Worm (Caenorhabditis elegans) whole organism, mixed stage, embryonic: ENCODE results near the gene ilys-4.

Experiments used
- M03D4.4 ChIP-seq: sonication (generic microtip); optimal IDR thresholded peaks from 2 replicates; lab custom pipeline; 2017; ENCODE audit warnings: mild to moderate bottlenecking, missing genetic modification characterization, missing compliant biosample characterization
- bed-3 ChIP-seq: fragments of 200-800 bp; sonication (Bioruptor generic); optimal IDR thresholded peaks from 3 replicates; lab custom pipeline; 2018; ENCODE audit warnings: mild to moderate bottlenecking, missing genetic modification characterization, moderate library complexity, missing compliant biosample characterization
- blmp-1 ChIP-seq: fragments of 150-350 bp; optimal IDR thresholded peaks from 2 replicates; lab custom pipeline; 2014; ENCODE audit warnings: missing biosample characterization, missing genetic modification characterization
- ceh-39 ChIP-seq: fragments of 150-350 bp; optimal IDR thresholded peaks from 2 replicates; lab custom pipeline; 2014; ENCODE audit warnings: missing biosample characterization, missing genetic modification characterization
- ceh-43 ChIP-seq: fragments of 200-800 bp; sonication (Bioruptor generic); optimal IDR thresholded peaks from 2 replicates; lab custom pipeline; 2018; ENCODE audit warnings: mild to moderate bottlenecking, missing genetic modification characterization, moderate library complexity, missing compliant biosample characterization
- ceh-83 ChIP-seq: fragments of 200-800 bp; sonication (Bioruptor generic); optimal IDR thresholded peaks from 2 replicates; lab custom pipeline; 2018; ENCODE audit warnings: mild to moderate bottlenecking, missing genetic modification characterization, missing compliant biosample characterization
- ces-1 ChIP-seq: fragments of 150-350 bp; optimal IDR thresholded peaks from 2 replicates; lab custom pipeline; 2014; ENCODE audit warnings: missing biosample characterization, missing genetic modification reagents, missing genetic modification characterization
- drap-1 ChIP-seq: fragments of 200-800 bp; sonication (Bioruptor generic); optimal IDR thresholded peaks from 3 replicates; lab custom pipeline; 2018; ENCODE audit warnings: mild to moderate bottlenecking, missing genetic modification characterization, missing compliant biosample characterization
- elt-1 ChIP-seq: sonication (generic microtip); optimal IDR thresholded peaks from 2 replicates; lab custom pipeline; 2017; ENCODE audit warnings: missing genetic modification characterization, mild to moderate bottlenecking, missing compliant biosample characterization, antibody characterized with exemption, moderate library complexity, borderline replicate concordance; ENCODE audit not compliant: insufficient read depth
- elt-3 ChIP-seq: fragments of 150-350 bp; optimal IDR thresholded peaks from 2 replicates; lab custom pipeline; 2014; ENCODE audit warnings: missing biosample characterization, missing genetic modification characterization
- ham-2 ChIP-seq: fragments of 200-800 bp; sonication (Bioruptor generic); optimal IDR thresholded peaks from 2 replicates; lab custom pipeline; 2018; ENCODE audit warnings: mild to moderate bottlenecking, missing genetic modification characterization, missing compliant biosample characterization
- hlh-1 ChIP-seq: fragments of 150-350 bp; optimal IDR thresholded peaks from 2 replicates; lab custom pipeline; 2014; ENCODE audit warnings: missing biosample characterization, missing genetic modification reagents, missing genetic modification characterization
- lin-13 ChIP-seq: fragments of 150-350 bp; optimal IDR thresholded peaks from 2 replicates; lab custom pipeline; 2014; ENCODE audit warnings: missing biosample characterization, missing genetic modification characterization
- lin-32 ChIP-seq: fragments of 200-800 bp; sonication (Bioruptor generic); optimal IDR thresholded peaks from 2 replicates; lab custom pipeline; 2018; ENCODE audit warnings: mild to moderate bottlenecking, missing genetic modification characterization, missing compliant biosample characterization
- lsy-2 ChIP-seq: fragments of 150-350 bp; optimal IDR thresholded peaks from 2 replicates; lab custom pipeline; 2014; ENCODE audit warnings: missing biosample characterization, missing genetic modification characterization
- mab-5 ChIP-seq: fragments of 150-350 bp; optimal IDR thresholded peaks from 2 replicates; lab custom pipeline; 2014; ENCODE audit warnings: missing biosample characterization, missing genetic modification characterization
- mep-1 ChIP-seq: fragments of 150-350 bp; optimal IDR thresholded peaks from 2 replicates; lab custom pipeline; 2017; ENCODE audit warnings: missing biosample characterization, missing genetic modification reagents, missing genetic modification characterization, inconsistent platforms
- mls-2 ChIP-seq: sonication (generic microtip); optimal IDR thresholded peaks from 2 replicates; lab custom pipeline; 2016; ENCODE audit warnings: mild to moderate bottlenecking, missing genetic modification characterization, moderate library complexity, missing compliant biosample characterization
- nhr-12 ChIP-seq: fragments of 150-350 bp; optimal IDR thresholded peaks from 2 replicates; lab custom pipeline; 2014; ENCODE audit warnings: missing biosample characterization, missing genetic modification characterization
- nhr-2 ChIP-seq: fragments of 150-350 bp; optimal IDR thresholded peaks from 2 replicates; lab custom pipeline; 2014; ENCODE audit warnings: missing biosample characterization, missing genetic modification characterization
- nhr-237 ChIP-seq: fragments of 150-350 bp; optimal IDR thresholded peaks from 2 replicates; lab custom pipeline; 2014; ENCODE audit warnings: missing biosample characterization, missing genetic modification characterization
- nhr-28 ChIP-seq: fragments of 150-350 bp; optimal IDR thresholded peaks from 2 replicates; lab custom pipeline; 2014; ENCODE audit warnings: missing biosample characterization, missing genetic modification characterization
- nhr-76 ChIP-seq: sonication (generic microtip); optimal IDR thresholded peaks from 2 replicates; lab custom pipeline; 2017; ENCODE audit warnings: missing biosample characterization, missing genetic modification characterization
- pha-4 ChIP-seq: fragments of 150-350 bp; optimal IDR thresholded peaks from 2 replicates; lab custom pipeline; 2018; ENCODE audit warnings: missing biosample characterization, missing genetic modification reagents, missing genetic modification characterization
- sem-2 ChIP-seq: fragments of 200-800 bp; sonication (Bioruptor generic); optimal IDR thresholded peaks from 2 replicates; lab custom pipeline; 2018; ENCODE audit warnings: mild to moderate bottlenecking, missing genetic modification characterization, missing compliant biosample characterization
- snpc-4 ChIP-seq: fragments of 150-350 bp; optimal IDR thresholded peaks from 2 replicates; lab custom pipeline; 2014; ENCODE audit warnings: missing biosample characterization, missing genetic modification characterization
- sptf-1 ChIP-seq: sonication (generic microtip); optimal IDR thresholded peaks from 2 replicates; lab custom pipeline; 2017; ENCODE audit warnings: mild to moderate bottlenecking, missing genetic modification characterization, moderate library complexity, missing compliant biosample characterization
- tbx-8 ChIP-seq: fragments of 200-800 bp; sonication (Bioruptor generic); optimal IDR thresholded peaks from 2 replicates; lab custom pipeline; 2018; ENCODE audit warnings: mild to moderate bottlenecking, missing genetic modification characterization, moderate library complexity, missing compliant biosample characterization
- unc-120 ChIP-seq: sonication (generic microtip); optimal IDR thresholded peaks from 2 replicates; lab custom pipeline; 2017; ENCODE audit warnings: missing genetic modification characterization, missing compliant biosample characterization; ENCODE audit not compliant: poor library complexity, severe bottlenecking
- unc-39 ChIP-seq: fragments of 150-350 bp; optimal IDR thresholded peaks from 2 replicates; lab custom pipeline; 2014; ENCODE audit warnings: missing biosample characterization, missing genetic modification characterization
- unc-62 ChIP-seq: fragments of 150-350 bp; optimal IDR thresholded peaks from 2 replicates; lab custom pipeline; 2014; ENCODE audit warnings: missing biosample characterization, missing genetic modification reagents, missing genetic modification characterization
- zip-8 ChIP-seq: fragments of 150-350 bp; optimal IDR thresholded peaks from 2 replicates; lab custom pipeline; 2014; ENCODE audit warnings: missing biosample characterization, missing genetic modification characterization
- ztf-11 ChIP-seq: fragments of 150-350 bp; optimal IDR thresholded peaks from 2 replicates; lab custom pipeline; 2014; ENCODE audit warnings: missing biosample characterization, missing genetic modification characterization

The ilys-4 gene

DNA sequence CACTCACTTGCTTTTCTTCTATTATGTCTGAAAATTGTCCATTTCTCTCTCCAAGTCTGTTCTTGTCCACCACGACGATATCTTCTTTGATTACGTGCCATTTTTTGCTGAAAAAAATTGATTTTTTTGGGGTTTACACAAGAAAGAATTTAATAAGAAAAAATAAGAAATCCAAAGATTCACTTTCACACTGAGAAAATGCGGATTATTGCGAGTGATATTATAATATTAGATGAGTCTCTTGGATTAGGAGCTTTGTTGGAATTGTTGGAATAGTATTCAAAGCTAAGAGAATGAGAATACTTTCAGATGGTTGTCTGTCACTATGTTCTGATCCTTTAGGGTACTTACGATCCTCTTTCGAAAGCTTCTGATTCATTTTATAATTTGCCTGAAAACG lies 41.5 kb upstream of the ilys-4 start, which contains the start of gene F20D12.7:
TSS of gene F20D12.7 (minus strand) at position 101 of the 400 bp plus-strand sequence.
- no peak for TF ChIP-seq tbx-8 (GFP tag; lab: Kevin White, UChicago)
- no peak for TF ChIP-seq unc-62 (GFP tag; lab: Kevin White, UChicago)
- no peak for TF ChIP-seq unc-39 (tag; lab: Kevin White, UChicago)
- TF ChIP-seq mab-5 (tag; lab: Kevin White, UChicago), result no peak
- no peak for TF ChIP-seq elt-3
- no peak for TF ChIP-seq lin-13
- no peak for TF ChIP-seq lsy-2
- no peak for TF ChIP-seq elt-1 (tag; lab: Kevin White, UChicago)
- no peak for TF ChIP-seq nhr-76 (tag; lab: Kevin White, UChicago)
- TF ChIP-seq nhr-12 (tag; lab: Kevin White, UChicago), result no peak
- no peak for TF ChIP-seq mls-2
- TF ChIP-seq, all 35 proteins: peak for 0

DNA sequence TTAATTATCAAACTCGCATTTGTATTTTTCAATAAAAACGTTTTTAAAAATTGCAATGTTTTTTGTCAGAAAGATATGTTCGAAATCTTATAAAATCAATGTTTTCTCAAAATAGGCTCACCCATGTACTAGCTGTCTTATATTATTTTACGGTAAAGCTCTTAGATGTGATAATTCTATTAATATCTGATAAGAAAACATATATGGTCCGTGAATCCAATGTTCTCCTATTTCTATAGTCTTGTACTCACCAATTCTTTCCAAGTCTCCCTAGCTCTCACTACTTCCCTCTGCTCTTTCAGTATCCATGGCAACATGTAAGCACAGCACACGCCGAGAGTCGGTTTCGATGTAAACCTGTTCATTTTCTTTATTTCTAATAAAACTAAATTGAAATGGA lies 36.4 kb upstream of the ilys-4 start, which contains the start of gene bbs-2:
TSS of gene bbs-2 (plus strand) at position 301 of the 400 bp plus-strand sequence.
- TF ChIP-seq snpc-4 (tag; lab: Kevin White, UChicago) (no peak), nhr-2 (tag; lab: Kevin White, UChicago) (no peak), nhr-28 (tag; lab: Kevin White, UChicago) (no peak), ztf-11 (tag; lab: Kevin White, UChicago) (no peak), nhr-76 (tag; lab: Kevin White, UChicago) (no peak), ces-1 (GFP tag; lab: Kevin White, UChicago) (no peak), elt-1 (tag; lab: Kevin White, UChicago) (no peak), M03D4.4 (tag; lab: Kevin White, UChicago) (no peak), bed-3 (GFP tag; lab: Kevin White, UChicago) (no peak), hlh-1 (tag; lab: Kevin White, UChicago) (no peak)

DNA sequence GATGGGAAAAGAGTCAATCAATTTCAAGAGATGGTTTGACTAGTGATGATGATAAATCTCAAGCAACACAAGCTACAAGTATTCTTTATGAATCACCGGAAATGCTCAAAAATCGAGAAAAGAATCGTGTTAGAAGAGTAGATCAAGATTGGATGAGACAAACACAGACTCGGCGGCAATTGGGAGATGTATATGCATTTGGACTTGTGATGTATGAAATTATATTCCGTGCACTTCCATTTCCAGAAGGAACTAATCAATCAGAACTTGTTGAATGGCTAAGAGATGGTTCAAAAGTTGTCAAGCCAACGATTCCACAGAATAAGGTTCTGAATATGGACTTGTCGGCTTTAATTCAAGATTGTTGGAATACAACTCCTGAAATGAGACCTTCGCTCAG lies 34.5 kb upstream of the ilys-4 start:
- no peak for TF ChIP-seq elt-3
- TF ChIP-seq drap-1 (GFP tag; lab: Kevin White, UChicago), result no peak
- TF ChIP-seq ceh-39 (tag; lab: Kevin White, UChicago), result no peak
- TF ChIP-seq nhr-28 (tag; lab: Kevin White, UChicago), result no peak
- TF ChIP-seq lin-13, result no peak

DNA sequence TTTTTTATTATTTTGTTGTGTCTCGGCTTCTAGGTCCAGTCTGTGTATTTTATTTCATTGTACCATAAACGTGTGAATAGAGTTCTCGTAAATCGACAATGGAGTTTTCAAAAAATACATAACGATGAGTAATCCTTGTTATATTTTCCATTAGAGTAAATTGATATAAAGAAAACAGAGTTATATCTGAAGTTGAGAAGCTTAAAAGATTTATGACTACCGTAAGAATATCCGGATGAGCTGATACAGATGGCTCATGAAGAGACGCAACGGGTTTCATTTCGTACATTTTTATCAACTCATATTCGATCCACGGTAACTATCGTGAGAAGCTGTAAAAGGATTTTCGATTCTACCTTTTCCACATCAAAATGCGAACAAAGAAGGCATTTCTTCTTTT lies 30.5 kb upstream of the ilys-4 start, which contains the start of gene gcy-8:
TSS of gene gcy-8 (plus strand) at position 301 of the 400 bp plus-strand sequence.
- no peak for TF ChIP-seq mls-2
- TF ChIP-seq ceh-43 (GFP tag; lab: Kevin White, UChicago), result no peak
- TF ChIP-seq unc-39 (tag; lab: Kevin White, UChicago), result no peak
- no peak for TF ChIP-seq unc-62 (GFP tag; lab: Kevin White, UChicago)
- no peak for TF ChIP-seq ztf-11 (tag; lab: Kevin White, UChicago)
- TF ChIP-seq elt-3, result no peak
- TF ChIP-seq sem-2 (GFP tag; lab: Kevin White, UChicago), result no peak
- TF ChIP-seq blmp-1, result no peak
- no peak for TF ChIP-seq nhr-28 (tag; lab: Kevin White, UChicago)
- no peak for TF ChIP-seq nhr-76 (tag; lab: Kevin White, UChicago)
- TF ChIP-seq unc-120, result no peak
- no peak for TF ChIP-seq mep-1 (tag; lab: Kevin White, UChicago)
- no peak for TF ChIP-seq pha-4 (tag; lab: Kevin White, UChicago)
- TF ChIP-seq lin-32 (GFP tag; lab: Kevin White, UChicago), result no peak
- TF ChIP-seq, all 35 proteins: peak for 0

DNA sequence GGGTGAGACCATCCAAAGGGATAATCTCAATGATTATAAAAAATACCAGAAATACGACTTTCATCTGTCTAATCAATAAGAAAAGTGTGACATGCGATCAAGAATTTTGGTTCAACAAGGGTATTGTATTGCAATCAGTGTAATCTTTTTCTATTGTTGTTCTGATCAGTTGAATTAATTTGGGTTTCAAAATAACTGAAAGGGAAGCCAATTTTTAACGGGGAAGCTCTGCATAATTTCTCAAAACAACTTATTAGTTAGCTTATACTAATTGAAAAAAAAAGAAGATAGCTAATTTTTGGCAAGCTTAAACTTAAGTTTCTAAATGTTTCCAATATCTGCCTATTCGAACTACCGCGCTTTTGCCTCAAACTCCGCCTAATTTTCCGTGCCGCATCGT lies 29.9 kb upstream of the ilys-4 start, which contains the start of gene C49H3.12:
TSS of gene C49H3.12 (minus strand) at position 101 of the 400 bp plus-strand sequence.
- TF ChIP-seq zip-8 (tag; lab: Kevin White, UChicago) (no peak), hlh-1 (tag; lab: Kevin White, UChicago) (no peak), nhr-76 (tag; lab: Kevin White, UChicago) (no peak), mls-2 (no peak), tbx-8 (GFP tag; lab: Kevin White, UChicago) (no peak), lin-13 (no peak), unc-39 (tag; lab: Kevin White, UChicago) (no peak), ham-2 (no peak), ces-1 (GFP tag; lab: Kevin White, UChicago) (no peak), nhr-28 (tag; lab: Kevin White, UChicago) (no peak), ceh-83 (GFP tag; lab: Kevin White, UChicago) (no peak), bed-3 (GFP tag; lab: Kevin White, UChicago) (no peak), ceh-43 (GFP tag; lab: Kevin White, UChicago) (no peak), nhr-237 (no peak), lsy-2 (no peak), sptf-1 (tag; lab: Kevin White, UChicago) (no peak), unc-62 (GFP tag; lab: Kevin White, UChicago) (no peak), unc-120 (no peak)
